In the genomic region with DNA sequence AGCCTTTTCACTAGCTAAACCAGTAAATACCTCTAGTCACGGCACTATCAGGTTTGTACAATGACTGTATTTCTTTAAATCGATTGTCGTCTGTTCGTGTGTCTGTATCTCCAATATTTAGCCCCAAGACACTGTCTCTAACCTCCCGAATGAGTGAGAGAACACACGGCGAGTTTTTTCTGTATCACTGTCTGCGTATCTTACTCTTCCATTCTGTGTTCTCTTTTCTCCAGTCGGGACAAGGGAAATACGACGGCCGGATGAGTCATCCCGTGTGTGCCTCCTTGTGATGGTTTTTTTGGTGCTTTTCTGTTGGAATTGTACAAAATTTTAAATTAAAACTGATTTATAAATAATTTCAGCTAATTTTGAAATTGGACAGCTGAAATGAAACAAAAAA, we compare ENCODE assay signal across 2 worm cellular contexts.
TF ChIP-seq lines count a peak whose summit lies in the region.

No protein-coding gene starts in this region.

TF ChIP-seq in whole organism, L2 larva, 48 proteins besides CTCF, POLR2A, EP300 and RAD21 (continued from another document):
- peak; percentile 80 for TF ChIP-seq C34F6.9 (tag; optimal IDR thresholded peaks at IDR 0.05; lab: Kevin White, UChicago)
- peak; percentile 76 for TF ChIP-seq nhr-129 (tag; optimal IDR thresholded peaks at IDR 0.05; lab: Kevin White, UChicago)
- no peak for TF ChIP-seq lin-39 (tag; optimal IDR thresholded peaks at IDR 0.05; lab: Kevin White, UChicago)
- TF ChIP-seq ztf-1 (GFP tag; conservative IDR thresholded peaks at IDR 0.05; lab: Robert Waterston, UW): no peak
- TF ChIP-seq ceh-82 (tag; optimal IDR thresholded peaks at IDR 0.05; lab: Kevin White, UChicago): no peak
- no peak for TF ChIP-seq lin-11 (tag; optimal IDR thresholded peaks at IDR 0.05; lab: Kevin White, UChicago)
- no peak for TF ChIP-seq ztf-4 (tag; optimal IDR thresholded peaks at IDR 0.05; lab: Kevin White, UChicago)
- TF ChIP-seq ceh-16 (tag; optimal IDR thresholded peaks at IDR 0.05; lab: Kevin White, UChicago): no peak
- peak; percentile 70 for TF ChIP-seq lin-13 (GFP tag; optimal IDR thresholded peaks at IDR 0.05; lab: Kevin White, UChicago)
- peak in 1 of 2 experiments; percentile 4 for TF ChIP-seq mdl-1 (tag; optimal IDR thresholded peaks at IDR 0.05; lab: Kevin White, UChicago)

TF ChIP-seq in whole organism, L4 larva, 104 proteins besides CTCF, POLR2A, EP300 and RAD21 (continued from another document):
- TF ChIP-seq hmg-1.1 (GFP tag; IDR thresholded peaks at IDR 0.05; lab: Robert Waterston, UW): peak; percentile 81
- peak; percentile 10 for TF ChIP-seq F10B5.3 (tag; optimal IDR thresholded peaks at IDR 0.05; lab: Kevin White, UChicago)
- peak; percentile 93 for TF ChIP-seq hlh-11 (tag; optimal IDR thresholded peaks at IDR 0.05; lab: Kevin White, UChicago)
- TF ChIP-seq D1046.2 (GFP tag; IDR thresholded peaks at IDR 0.05; lab: Robert Waterston, UW): no peak
- TF ChIP-seq lin-1 (GFP tag; IDR thresholded peaks at IDR 0.05; lab: Robert Waterston, UW): 0 out of 2 replicates have a peak, but pooled peaks have one; percentile 35
- TF ChIP-seq pha-4 (GFP tag; IDR thresholded peaks at IDR 0.05; lab: Robert Waterston, UW): 0 out of 2 replicates have a peak, but pooled peaks have one; percentile 50
- TF ChIP-seq pha-4 (tag; optimal IDR thresholded peaks at IDR 0.05; lab: Kevin White, UChicago): peak; percentile 64
- 0 out of 2 replicates have a peak, but pooled peaks have one; percentile 6 for TF ChIP-seq Y105C5A.15 (GFP tag; IDR thresholded peaks at IDR 0.05; lab: Robert Waterston, UW)
- no peak for TF ChIP-seq ZK337.2 (GFP tag; IDR thresholded peaks at IDR 0.05; lab: Robert Waterston, UW)
- TF ChIP-seq F37D6.2 (tag; optimal IDR thresholded peaks at IDR 0.05; lab: Kevin White, UChicago): no peak
- no peak for TF ChIP-seq F26F4.8 (GFP tag; conservative IDR thresholded peaks at IDR 0.05; lab: Robert Waterston, UW)
- TF ChIP-seq lin-15B (tag; optimal IDR thresholded peaks at IDR 0.05; lab: Kevin White, UChicago): no peak
- no peak for TF ChIP-seq Y75B8A.6 (GFP tag; IDR thresholded peaks at IDR 0.05; lab: Robert Waterston, UW)
- no peak for TF ChIP-seq T20F7.1 (GFP tag; optimal IDR thresholded peaks at IDR 0.05; lab: Kevin White, UChicago)
- no peak for TF ChIP-seq saeg-2 (GFP tag; IDR thresholded peaks at IDR 0.05; lab: Robert Waterston, UW)
- TF ChIP-seq ceh-28 (tag; optimal IDR thresholded peaks at IDR 0.05; lab: Kevin White, UChicago): peak; percentile 6
- no peak for TF ChIP-seq php-3 (GFP tag; IDR thresholded peaks at IDR 0.05; lab: Robert Waterston, UW)
- 0 out of 2 replicates have a peak, but pooled peaks have one; percentile 39 for TF ChIP-seq daf-19 (GFP tag; conservative IDR thresholded peaks at IDR 0.05; lab: Robert Waterston, UW)
- TF ChIP-seq tag-97 (GFP tag; IDR thresholded peaks at IDR 0.05; lab: Robert Waterston, UW): no peak
- no peak for TF ChIP-seq unc-130 (GFP tag; optimal IDR thresholded peaks at IDR 0.05; lab: Kevin White, UChicago)
- TF ChIP-seq ceh-82 (tag; optimal IDR thresholded peaks at IDR 0.05; lab: Kevin White, UChicago): no peak
- no peak for TF ChIP-seq nhr-76 (tag; optimal IDR thresholded peaks at IDR 0.05; lab: Kevin White, UChicago)
- TF ChIP-seq egl-27 (tag; optimal IDR thresholded peaks at IDR 0.05; lab: Kevin White, UChicago): no peak
- TF ChIP-seq Y5F2A.4 (GFP tag; optimal IDR thresholded peaks at IDR 0.05; lab: Kevin White, UChicago): no peak
- TF ChIP-seq lin-13 (GFP tag; optimal IDR thresholded peaks at IDR 0.05; lab: Kevin White, UChicago): no peak
- peak; percentile 79 for TF ChIP-seq jun-1 (tag; optimal IDR thresholded peaks at IDR 0.05; lab: Kevin White, UChicago)
- TF ChIP-seq nhr-6 (tag; optimal IDR thresholded peaks at IDR 0.05; lab: Kevin White, UChicago): peak; percentile 87
- no peak for TF ChIP-seq ceh-44 (GFP tag; IDR thresholded peaks at IDR 0.05; lab: Robert Waterston, UW)
- peak; percentile 86 for TF ChIP-seq mep-1 (tag; optimal IDR thresholded peaks at IDR 0.05; lab: Kevin White, UChicago)
- TF ChIP-seq nhr-102 (tag; optimal IDR thresholded peaks at IDR 0.05; lab: Kevin White, UChicago): peak; percentile 24
- TF ChIP-seq nhr-11 (tag; optimal IDR thresholded peaks at IDR 0.05; lab: Kevin White, UChicago): peak; percentile 13
- peak in 1 of 2 experiments; percentile 98 for TF ChIP-seq unc-62 (GFP tag; optimal IDR thresholded peaks at IDR 0.05 in 1 of 2; lab: Kevin White, UChicago)
- TF ChIP-seq unc-62 (tag; optimal IDR thresholded peaks at IDR 0.05; lab: Kevin White, UChicago): no peak
- TF ChIP-seq nhr-42 (GFP tag; IDR thresholded peaks at IDR 0.05; lab: Robert Waterston, UW): no peak
- no peak for TF ChIP-seq attf-4 (tag; optimal IDR thresholded peaks at IDR 0.05; lab: Kevin White, UChicago)
- TF ChIP-seq egl-43 (GFP tag; IDR thresholded peaks at IDR 0.05; lab: Robert Waterston, UW): no peak
- TF ChIP-seq madf-5 (GFP tag; IDR thresholded peaks at IDR 0.05; lab: Robert Waterston, UW): no peak
- TF ChIP-seq nhr-25 (tag; optimal IDR thresholded peaks at IDR 0.05; lab: Kevin White, UChicago; ENCODE audit: borderline replicate concordance, insufficient read depth): peak; percentile 37
- no peak for TF ChIP-seq Y48G9A.11 (GFP tag; IDR thresholded peaks at IDR 0.05; lab: Robert Waterston, UW)
- no peak for TF ChIP-seq zip-11 (GFP tag; IDR thresholded peaks at IDR 0.05; lab: Robert Waterston, UW)
- TF ChIP-seq lim-7 (GFP tag; IDR thresholded peaks at IDR 0.05; lab: Robert Waterston, UW): no peak
- TF ChIP-seq lsy-2 (tag; optimal IDR thresholded peaks at IDR 0.05; lab: Kevin White, UChicago): peak; percentile 57 to 80
- peak; percentile 24 for TF ChIP-seq cey-2 (tag; optimal IDR thresholded peaks at IDR 0.05; lab: Kevin White, UChicago; ENCODE audit: borderline replicate concordance, insufficient read depth)
- TF ChIP-seq hif-1 (tag; optimal IDR thresholded peaks at IDR 0.05; lab: Kevin White, UChicago): peak in 1 of 2 experiments; percentile 64
- no peak for TF ChIP-seq vab-7 (GFP tag; IDR thresholded peaks at IDR 0.05; lab: Robert Waterston, UW)
- no peak for TF ChIP-seq ztf-11 (tag; optimal IDR thresholded peaks at IDR 0.05; lab: Kevin White, UChicago)
- peak; percentile 60 for TF ChIP-seq lin-38 (GFP tag; IDR thresholded peaks at IDR 0.05; lab: Robert Waterston, UW)
- TF ChIP-seq daf-16 (GFP tag; optimal IDR thresholded peaks at IDR 0.05; lab: Kevin White, UChicago): no peak
- peak; percentile 65 for TF ChIP-seq daf-16 (tag; optimal IDR thresholded peaks at IDR 0.05; lab: Kevin White, UChicago)
- TF ChIP-seq tra-1 (GFP tag; IDR thresholded peaks at IDR 0.05; lab: Robert Waterston, UW): no peak
- TF ChIP-seq daf-8 (GFP tag; IDR thresholded peaks at IDR 0.05; lab: Robert Waterston, UW): no peak
- 0 out of 2 replicates have a peak, but pooled peaks have one; percentile 20 for TF ChIP-seq madf-9 (GFP tag; conservative IDR thresholded peaks at IDR 0.05; lab: Robert Waterston, UW)
- peak; percentile 77 for TF ChIP-seq fos-1 (tag; optimal IDR thresholded peaks at IDR 0.05; lab: Kevin White, UChicago)
- no peak for TF ChIP-seq nhr-10 (tag; optimal IDR thresholded peaks at IDR 0.05; lab: Kevin White, UChicago)
- TF ChIP-seq zag-1 (tag; optimal IDR thresholded peaks at IDR 0.05; lab: Kevin White, UChicago): no peak
- TF ChIP-seq nhr-77 (tag; optimal IDR thresholded peaks at IDR 0.05; lab: Kevin White, UChicago): peak; percentile 46
- no peak for TF ChIP-seq gei-8 (GFP tag; optimal IDR thresholded peaks at IDR 0.05; lab: Kevin White, UChicago)
- TF ChIP-seq pqm-1 (tag; optimal IDR thresholded peaks at IDR 0.05; lab: Kevin White, UChicago): peak; percentile 57
- TF ChIP-seq nhr-237 (tag; optimal IDR thresholded peaks at IDR 0.05; lab: Kevin White, UChicago): no peak
- no peak for TF ChIP-seq snpc-1.2 (GFP tag; IDR thresholded peaks at IDR 0.05; lab: Robert Waterston, UW)
- TF ChIP-seq zip-2 (tag; optimal IDR thresholded peaks at IDR 0.05; lab: Kevin White, UChicago): no peak
- TF ChIP-seq aly-2 (tag; optimal IDR thresholded peaks at IDR 0.05; lab: Kevin White, UChicago): no peak
- no peak for TF ChIP-seq spr-3 (GFP tag; optimal IDR thresholded peaks at IDR 0.05; lab: Kevin White, UChicago)
- peak in 1 of 2 experiments; percentile 70 for TF ChIP-seq mdl-1 (tag; optimal IDR thresholded peaks at IDR 0.05; lab: Kevin White, UChicago)
- TF ChIP-seq lin-39 (tag; optimal IDR thresholded peaks at IDR 0.05; lab: Kevin White, UChicago): no peak
- TF ChIP-seq fkh-10 (GFP tag; optimal IDR thresholded peaks at IDR 0.05; lab: Kevin White, UChicago): peak; percentile 41
- TF ChIP-seq dmd-9 (GFP tag; IDR thresholded peaks at IDR 0.05; lab: Robert Waterston, UW): no peak; the same call in 1 of the 2 replicates
- peak; percentile 85 for TF ChIP-seq mxl-3 (GFP tag; optimal IDR thresholded peaks at IDR 0.05; lab: Kevin White, UChicago)
- TF ChIP-seq mdt-29 (GFP tag; IDR thresholded peaks at IDR 0.05; lab: Robert Waterston, UW): peak; percentile 17; the same call in 1 of the 2 replicates
- TF ChIP-seq duxl-1 (tag; optimal IDR thresholded peaks at IDR 0.05; lab: Kevin White, UChicago; ENCODE audit: poor library complexity): peak; percentile 48
- TF ChIP-seq mes-2 (tag; optimal IDR thresholded peaks at IDR 0.05; lab: Kevin White, UChicago; ENCODE audit: poor library complexity, severe bottlenecking): peak; percentile 85
- no peak for TF ChIP-seq daf-12 (tag; optimal IDR thresholded peaks at IDR 0.05; lab: Kevin White, UChicago)
- TF ChIP-seq sdz-12 (GFP tag; optimal IDR thresholded peaks at IDR 0.05; lab: Kevin White, UChicago): no peak
- TF ChIP-seq dmd-6 (GFP tag; IDR thresholded peaks at IDR 0.05; lab: Robert Waterston, UW): peak; percentile 62
- TF ChIP-seq hlh-30 (tag; optimal IDR thresholded peaks at IDR 0.05; lab: Kevin White, UChicago; ENCODE audit: insufficient read depth): peak; percentile 94
- peak; percentile 79 for TF ChIP-seq nhr-28 (tag; optimal IDR thresholded peaks at IDR 0.05; lab: Kevin White, UChicago)
- TF ChIP-seq rbr-2 (tag; optimal IDR thresholded peaks at IDR 0.05; lab: Kevin White, UChicago): peak; percentile 75
